Worm (Caenorhabditis elegans) whole organism, late embryonic: Measurements from ENCODE around the gene ztf-16.

Experiments
- ceh-30 ChIP-seq: fragments of 150-350 bp; optimal IDR thresholded peaks from 2 replicates; lab custom pipeline; 2014; ENCODE audit warnings: missing biosample characterization, missing genetic modification characterization
- nfya-1 ChIP-seq: sonication (generic microtip); optimal IDR thresholded peaks from 2 replicates; lab custom pipeline; 2017; ENCODE audit warnings: missing genetic modification characterization, mild to moderate bottlenecking, missing compliant biosample characterization, antibody characterized with exemption, moderate library complexity
- nhr-11 ChIP-seq: fragments of 150-350 bp; optimal IDR thresholded peaks from 2 replicates; lab custom pipeline; 2014; ENCODE audit warnings: missing biosample characterization, missing genetic modification characterization
- pha-4 ChIP-seq: fragments of 150-350 bp; optimal IDR thresholded peaks from 2 replicates; lab custom pipeline; 2018; ENCODE audit warnings: missing biosample characterization, missing genetic modification reagents, missing genetic modification characterization
- ref-2 ChIP-seq: sonication (generic microtip); optimal IDR thresholded peaks from 2 replicates; lab custom pipeline; 2016; ENCODE audit warnings: missing genetic modification characterization, missing compliant biosample characterization

DNA sequence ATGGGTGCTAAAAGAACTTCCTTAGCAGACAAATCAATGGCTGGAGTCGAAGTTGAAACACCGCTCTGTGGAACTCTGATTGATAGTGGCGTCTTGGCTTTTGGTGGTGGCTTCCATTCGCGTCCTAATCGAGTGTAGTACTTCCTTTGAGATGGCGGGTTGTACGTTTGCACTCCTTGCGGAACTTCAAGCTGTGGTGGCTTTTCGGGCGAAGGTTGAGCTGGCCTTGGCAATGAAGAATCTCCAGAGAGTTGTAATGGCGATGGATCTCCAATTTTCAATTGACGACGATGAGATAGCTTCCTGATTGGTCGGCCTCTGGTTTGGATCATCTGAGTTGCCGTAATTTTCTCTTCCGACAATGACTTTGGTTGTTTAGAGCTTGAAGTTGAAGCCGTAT is 29.3 kb upstream of the ztf-16 start:
- TF ChIP-seq nfya-1 (tag; lab: Kevin White, UChicago) = no peak
- TF ChIP-seq nhr-11 = no peak
- no peak for TF ChIP-seq ref-2 (tag; lab: Kevin White, UChicago)
- TF ChIP-seq ceh-30 (tag; lab: Kevin White, UChicago) = no peak
- no peak for TF ChIP-seq pha-4 (tag; lab: Kevin White, UChicago)
